Worm (Caenorhabditis elegans) whole organism, L4/young adult: Measurements from ENCODE around the gene ZK1248.20.

Source experiments
- W03F9.2 ChIP-seq: fragments of 150-350 bp; optimal IDR thresholded peaks from 2 replicates; lab custom pipeline; 2014; ENCODE audit warnings: missing biosample characterization, missing genetic modification characterization
- dao-5 ChIP-seq: sonication (generic microtip); optimal IDR thresholded peaks from 2 replicates; lab custom pipeline; 2016; ENCODE audit warnings: missing genotype, missing genetic modification characterization, moderate library complexity, missing compliant biosample characterization

ce11 chrII:5804288-5804687 is 12.2 kb upstream of the ZK1248.20 start:
- TF ChIP-seq W03F9.2 (tag; lab: Kevin White, UChicago) (no peak), dao-5 (tag; lab: Kevin White, UChicago) (no peak)
